Worm (Caenorhabditis elegans) whole organism, L4 larva: ENCODE data around the gene ndub-3.

Experiments
- F44E2.7 ChIP-seq: fragments of 200-800 bp; sonication (Bioruptor generic); IDR thresholded peaks from 2 replicates; pipeline ENCODE4 v2.1.2; 2022; ENCODE audit warnings: missing genetic modification characterization, missing compliant biosample characterization
- T20F7.1 ChIP-seq: fragments of 200-800 bp; sonication (Bioruptor generic); optimal IDR thresholded peaks from 2 replicates; lab custom pipeline; 2018; ENCODE audit warnings: mild to moderate bottlenecking, missing genetic modification characterization, missing compliant biosample characterization
- T26A8.4 ChIP-seq: fragments of 200-800 bp; sonication (Bioruptor generic); IDR thresholded peaks from 2 replicates; pipeline ENCODE4 v1.3.6; 2022; ENCODE audit warnings: missing genetic modification characterization, missing compliant biosample characterization
- Y105C5A.15 ChIP-seq: fragments of 200-800 bp; sonication (Bioruptor generic); IDR thresholded peaks from 2 replicates; pipeline ENCODE4 v1.3.6; 2022; ENCODE audit warnings: missing genetic modification characterization, missing compliant biosample characterization
- aha-1 ChIP-seq: fragments of 150-350 bp; peaks from one replicate; lab custom pipeline; 2014; ENCODE audit warnings: missing biosample characterization, missing genetic modification characterization
- aly-2 ChIP-seq: sonication (generic microtip); optimal IDR thresholded peaks from 2 replicates; lab custom pipeline; 2018; ENCODE audit warnings: missing biosample characterization, missing genetic modification characterization
- attf-4 ChIP-seq: sonication (generic microtip); optimal IDR thresholded peaks from 3 replicates; lab custom pipeline; 2017; ENCODE audit warnings: missing biosample characterization, missing genetic modification characterization
- ceh-82 ChIP-seq: sonication (generic microtip); optimal IDR thresholded peaks from 2 replicates; lab custom pipeline; 2017; ENCODE audit warnings: missing biosample characterization, missing genetic modification characterization
- cey-2 ChIP-seq: sonication (generic microtip); optimal IDR thresholded peaks from 3 replicates; lab custom pipeline; 2017; ENCODE audit warnings: missing genetic modification characterization, mild to moderate bottlenecking, missing compliant biosample characterization, antibody characterized with exemption, borderline replicate concordance; ENCODE audit not compliant: insufficient read depth
- ctbp-1 ChIP-seq: fragments of 200-800 bp; sonication (Bioruptor generic); IDR thresholded peaks from 2 replicates; pipeline ENCODE4 v1.3.6; 2022; ENCODE audit warnings: missing genetic modification reagents, missing genetic modification characterization, missing compliant biosample characterization
- daf-16 ChIP-seq, 3 experiments: sonication (generic microtip); optimal IDR thresholded peaks; 2 replicates each; lab custom pipeline; 2016 to 2017; ENCODE audit warnings: missing genetic modification characterization in 3 of 3, missing genetic modification reagents in 3 of 3, mild to moderate bottlenecking in 2 of 3, missing compliant biosample characterization in 2 of 3, missing biosample characterization in 1 of 3, moderate library complexity in 1 of 3
- daf-19 ChIP-seq: fragments of 200-800 bp; sonication (Bioruptor generic); conservative IDR thresholded peaks from 2 replicates; pipeline ENCODE4 v1.3.6; 2022; ENCODE audit warnings: missing genetic modification characterization, missing compliant biosample characterization
- dmd-6 ChIP-seq: fragments of 200-800 bp; sonication (Bioruptor generic); IDR thresholded peaks from 2 replicates; pipeline ENCODE4 v1.3.6; 2022; ENCODE audit warnings: missing genetic modification reagents, missing genetic modification characterization, missing compliant biosample characterization
- dpl-1 ChIP-seq: fragments of 150-350 bp; optimal IDR thresholded peaks from 2 replicates; lab custom pipeline; 2014; ENCODE audit warnings: missing biosample characterization, missing genetic modification reagents, missing genetic modification characterization
- dve-1 ChIP-seq: sonication (generic microtip); optimal IDR thresholded peaks from 2 replicates; lab custom pipeline; 2017; ENCODE audit warnings: antibody characterized with exemption, mild to moderate bottlenecking, missing genetic modification characterization, missing compliant biosample characterization; ENCODE audit not compliant: insufficient read depth
- egl-43 ChIP-seq: fragments of 200-800 bp; sonication (Bioruptor generic); IDR thresholded peaks from 2 replicates; pipeline ENCODE4 v1.3.6; 2022; ENCODE audit warnings: missing genetic modification reagents, missing genetic modification characterization, missing compliant biosample characterization
- hlh-11 ChIP-seq: fragments of 200-800 bp; sonication (Bioruptor generic); optimal IDR thresholded peaks from 2 replicates; lab custom pipeline; 2018; ENCODE audit warnings: mild to moderate bottlenecking, missing genetic modification characterization, missing compliant biosample characterization
- hlh-30 ChIP-seq: sonication (generic microtip); optimal IDR thresholded peaks from 2 replicates; lab custom pipeline; 2017; ENCODE audit warnings: antibody characterized with exemption, mild to moderate bottlenecking, missing genetic modification characterization, missing compliant biosample characterization; ENCODE audit not compliant: insufficient read depth
- lin-1 ChIP-seq: fragments of 200-800 bp; sonication (Bioruptor generic); IDR thresholded peaks from 2 replicates; pipeline ENCODE4 v1.3.6; 2022; ENCODE audit warnings: missing genetic modification reagents, missing genetic modification characterization, missing compliant biosample characterization
- lin-39 ChIP-seq: fragments of 150-350 bp; optimal IDR thresholded peaks from 2 replicates; lab custom pipeline; 2014; ENCODE audit warnings: missing biosample characterization, missing genetic modification reagents, missing genetic modification characterization
- lsy-2 ChIP-seq, 2 experiments: fragments of 150-350 bp in 1 of 2; sonication (generic microtip) in 1 of 2; optimal IDR thresholded peaks; 2 replicates each; lab custom pipeline; 2014 to 2017; ENCODE audit warnings: missing biosample characterization in 2 of 2, missing genetic modification characterization in 2 of 2
- mdl-1 ChIP-seq, 2 experiments: fragments of 150-350 bp in 1 of 2; sonication (generic microtip) in 1 of 2; optimal IDR thresholded peaks; 2 replicates each; lab custom pipeline; 2014 to 2017; ENCODE audit warnings: missing biosample characterization in 2 of 2, missing genetic modification characterization in 2 of 2
- mes-2 ChIP-seq: sonication (generic microtip); optimal IDR thresholded peaks from 2 replicates; lab custom pipeline; 2016; ENCODE audit warnings: missing genotype, mild to moderate bottlenecking, missing genetic modification characterization, missing compliant biosample characterization; ENCODE audit not compliant: poor library complexity, severe bottlenecking
- nhr-11 ChIP-seq: fragments of 150-350 bp; optimal IDR thresholded peaks from 2 replicates; lab custom pipeline; 2014; ENCODE audit warnings: missing biosample characterization, missing genetic modification characterization
- nhr-28 ChIP-seq: fragments of 150-350 bp; optimal IDR thresholded peaks from 2 replicates; lab custom pipeline; 2014; ENCODE audit warnings: missing biosample characterization, missing genetic modification characterization
- pha-4 ChIP-seq, 2 experiments: fragments of 150-350 bp in 1 of 2; fragments of 200-800 bp in 1 of 2; sonication (Bioruptor generic) in 1 of 2; IDR thresholded peaks in 1 of 2; optimal IDR thresholded peaks in 1 of 2; 2 replicates each; pipeline versions ENCODE4 v1.3.6 to Lab custom; 2014 to 2022; ENCODE audit warnings: missing genetic modification characterization in 2 of 2, missing genetic modification reagents in 2 of 2, missing biosample characterization in 1 of 2, missing compliant biosample characterization in 1 of 2
- php-3 ChIP-seq: fragments of 200-800 bp; sonication (Bioruptor generic); IDR thresholded peaks from 2 replicates; pipeline ENCODE4 v1.3.6; 2022; ENCODE audit warnings: missing genetic modification reagents, missing genetic modification characterization, missing compliant biosample characterization
- pqm-1 ChIP-seq: sonication (generic microtip); optimal IDR thresholded peaks from 2 replicates; lab custom pipeline; 2017; ENCODE audit warnings: missing biosample characterization, missing genetic modification characterization
- saeg-2 ChIP-seq: fragments of 200-800 bp; sonication (Bioruptor generic); IDR thresholded peaks from 2 replicates; pipeline ENCODE4 v1.3.6; 2022; ENCODE audit warnings: missing genetic modification reagents, missing genetic modification characterization, missing compliant biosample characterization
- skn-1 ChIP-seq: fragments of 150-350 bp; optimal IDR thresholded peaks from 2 replicates; lab custom pipeline; 2014; ENCODE audit warnings: missing biosample characterization, missing genetic modification characterization
- snpc-1.2 ChIP-seq: fragments of 200-800 bp; sonication (Bioruptor generic); IDR thresholded peaks from 2 replicates; pipeline ENCODE4 v1.3.6; 2022; ENCODE audit warnings: missing genetic modification reagents, missing genetic modification characterization, missing compliant biosample characterization
- spr-1 ChIP-seq: sonication (generic microtip); optimal IDR thresholded peaks from 2 replicates; lab custom pipeline; 2016; ENCODE audit warnings: mild to moderate bottlenecking, missing genetic modification characterization, missing compliant biosample characterization
- unc-39 ChIP-seq: sonication (generic microtip); optimal IDR thresholded peaks from 2 replicates; lab custom pipeline; 2017; ENCODE audit warnings: missing biosample characterization, missing genetic modification characterization

Gene ndub-3

DNA sequence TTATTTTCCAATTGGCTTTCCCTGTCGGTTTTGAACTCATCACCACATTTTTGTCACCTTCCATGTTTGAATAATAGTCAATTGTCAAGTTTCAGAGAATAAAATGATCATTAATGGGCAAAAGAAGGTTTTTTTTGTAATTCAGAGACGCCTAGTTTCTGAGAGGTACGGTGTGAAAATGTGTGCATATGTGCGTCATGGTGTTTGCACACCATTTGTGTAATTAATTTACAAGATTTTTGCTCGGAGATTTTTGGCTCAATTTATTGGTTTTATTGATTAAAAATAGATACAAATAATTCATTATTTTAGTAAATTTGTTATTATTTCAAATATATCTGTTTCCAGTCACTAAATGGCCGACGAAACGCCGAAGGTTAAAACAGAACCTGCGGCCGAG, 32.8 kb upstream of the ndub-3 start, which contains the start of the genes F44G4.3 and tdp-1 (continued):
- TF ChIP-seq attf-4 (no peak), daf-19 (GFP tag; lab: Robert Waterston, UW) (no peak), Y105C5A.15 (GFP tag; lab: Robert Waterston, UW) (no peak), egl-43 (GFP tag; lab: Robert Waterston, UW) (no peak), aha-1 (peak; percentile 44), aly-2 (no peak), T20F7.1 (GFP tag; lab: Kevin White, UChicago) (peak; percentile 27), lin-39 (tag; lab: Kevin White, UChicago) (no peak)

DNA sequence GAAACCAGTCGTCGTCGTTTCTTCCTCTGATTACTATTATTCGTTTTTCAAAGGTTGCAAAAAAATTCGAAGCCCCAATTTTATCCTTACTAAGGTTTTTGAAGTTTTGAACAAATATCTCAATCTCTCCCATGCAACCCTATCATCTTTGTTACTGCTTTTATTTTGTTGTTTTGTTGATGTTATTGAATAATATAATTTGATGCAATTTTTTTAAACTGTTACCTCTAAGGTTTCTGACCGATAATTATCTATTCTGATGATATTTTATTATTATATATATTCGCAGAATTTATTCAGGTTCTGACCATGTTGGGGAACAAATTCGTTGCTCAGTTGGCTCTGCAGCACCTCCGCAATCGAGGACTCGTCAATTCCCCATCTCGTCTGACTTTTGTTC, 31.4 kb upstream of the ndub-3 start, which contains the start of gene ndub-2:
ndub-2 (plus strand) TSS at position 301 of the 400 bp plus-strand sequence.
- TF ChIP-seq php-3 (GFP tag; lab: Robert Waterston, UW) (no peak), lin-1 (GFP tag; lab: Robert Waterston, UW) (no peak), F44E2.7 (GFP tag; lab: Robert Waterston, UW) (no peak), saeg-2 (GFP tag; lab: Robert Waterston, UW) (no peak)

DNA sequence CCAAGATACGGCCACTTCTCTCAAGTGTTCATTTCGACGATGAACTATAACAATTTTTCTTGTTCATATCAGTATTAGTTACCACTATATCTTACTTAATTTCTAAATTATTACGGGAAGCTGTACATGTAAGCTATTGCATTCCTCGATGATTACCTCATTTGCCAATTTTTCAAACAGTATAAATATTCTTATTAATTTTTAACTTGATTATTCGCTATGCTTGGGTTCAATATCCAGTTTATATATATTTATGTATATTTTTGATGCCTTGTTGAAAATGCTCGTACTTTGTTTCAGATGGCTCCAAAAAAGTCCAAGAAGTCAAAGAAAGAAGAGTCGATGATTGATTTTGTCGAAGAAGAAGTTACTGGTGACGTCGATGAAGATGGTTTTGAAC, 29.6 kb upstream of the ndub-3 start, which contains the start of gene F44G4.1:
F44G4.1 (plus strand) TSS at position 301 of the 400 bp plus-strand sequence.
- TF ChIP-seq pha-4 (GFP tag; IDR thresholded peaks at IDR 0.05; lab: Robert Waterston, UW): no peak
- no peak for TF ChIP-seq pha-4 (tag; optimal IDR thresholded peaks at IDR 0.05; lab: Kevin White, UChicago)
- TF ChIP-seq unc-39 (tag; lab: Kevin White, UChicago): no peak
- TF ChIP-seq ctbp-1 (GFP tag; lab: Robert Waterston, UW): no peak
- TF ChIP-seq dpl-1 (GFP tag; lab: Kevin White, UChicago): no peak
- no peak for TF ChIP-seq spr-1 (tag; lab: Kevin White, UChicago)

DNA sequence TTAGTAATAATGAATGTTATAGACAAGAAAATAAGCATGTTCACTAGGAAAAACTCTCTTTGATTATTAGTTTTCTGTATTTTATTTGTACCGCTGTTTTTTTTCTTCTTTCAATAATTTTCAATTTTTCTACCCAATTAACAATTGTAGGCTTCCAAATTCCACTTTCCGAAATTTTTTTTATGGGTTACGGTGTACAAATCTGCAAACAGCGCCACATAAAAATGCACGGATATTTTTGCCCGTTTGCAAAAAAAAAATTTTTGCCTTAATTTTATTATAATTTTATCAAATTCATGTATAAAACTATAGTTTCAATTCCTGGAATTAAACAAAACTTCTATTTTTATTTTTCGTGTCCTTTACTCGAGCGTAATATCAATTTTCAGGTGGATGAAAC, 28.1 kb upstream of the ndub-3 start, which contains the start of gene ooc-5:
ooc-5 (plus strand) TSS at position 381 of the 400 bp plus-strand sequence.
- no peak for TF ChIP-seq skn-1 (tag; lab: Kevin White, UChicago)
- TF ChIP-seq T26A8.4 (GFP tag; lab: Robert Waterston, UW): no peak
- TF ChIP-seq lsy-2 (tag; optimal IDR thresholded peaks at IDR 0.05; lab: Kevin White, UChicago): peak in 1 of 2 experiments; percentile 96
- no peak for TF ChIP-seq ceh-82 (tag; lab: Kevin White, UChicago)
- TF ChIP-seq mes-2 (tag; lab: Kevin White, UChicago): peak; percentile 8
- no peak for TF ChIP-seq cey-2 (tag; lab: Kevin White, UChicago)
- TF ChIP-seq nhr-11: no peak
- no peak for TF ChIP-seq hlh-11 (tag; lab: Kevin White, UChicago)
- TF ChIP-seq pqm-1 (tag; lab: Kevin White, UChicago): no peak
- no peak for TF ChIP-seq snpc-1.2 (GFP tag; lab: Robert Waterston, UW)
- no peak for TF ChIP-seq dve-1 (tag; lab: Kevin White, UChicago)

DNA sequence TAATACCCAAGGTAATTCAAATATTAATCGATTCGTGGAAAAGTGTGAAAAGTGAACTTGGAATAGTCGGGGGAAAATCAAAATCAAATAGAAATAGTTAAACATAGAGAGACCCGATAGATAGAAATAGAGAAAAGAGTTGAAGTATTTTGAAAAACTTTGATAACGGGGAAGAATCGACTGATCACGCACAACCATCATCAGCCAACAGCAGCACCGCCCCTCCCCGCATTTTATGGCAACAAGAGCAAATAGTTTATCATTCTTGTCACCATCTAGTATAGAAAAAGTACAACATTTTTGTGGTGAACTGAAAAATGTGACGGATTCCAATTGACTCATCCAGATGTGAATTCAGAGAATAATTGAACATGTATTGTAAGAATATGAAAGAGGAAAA, 26.9 kb upstream of the ndub-3 start:
- TF ChIP-seq mdl-1 (tag; optimal IDR thresholded peaks at IDR 0.05; lab: Kevin White, UChicago): peak in 1 of 2 experiments; percentile 18
- no peak for TF ChIP-seq daf-19 (GFP tag; lab: Robert Waterston, UW)
- TF ChIP-seq hlh-30 (tag; lab: Kevin White, UChicago): peak; percentile 15
- no peak for TF ChIP-seq spr-1 (tag; lab: Kevin White, UChicago)
- peak; percentile 42; the same call in 1 of the 2 replicates for TF ChIP-seq dmd-6 (GFP tag; lab: Robert Waterston, UW)
- peak; percentile 60 for TF ChIP-seq hlh-11 (tag; lab: Kevin White, UChicago)
- TF ChIP-seq nhr-28 (tag; lab: Kevin White, UChicago): peak; percentile 72
- TF ChIP-seq dve-1 (tag; lab: Kevin White, UChicago): peak; percentile 46
- no peak for TF ChIP-seq daf-16 (GFP tag; optimal IDR thresholded peaks at IDR 0.05; lab: Kevin White, UChicago)
- TF ChIP-seq daf-16 (tag; optimal IDR thresholded peaks at IDR 0.05; lab: Kevin White, UChicago): peak; percentile 54
- peak; percentile 71 for TF ChIP-seq pqm-1 (tag; lab: Kevin White, UChicago)
- TF ChIP-seq, all 104 proteins: peak for 8
